Worm (Caenorhabditis elegans) whole organism, young adult: ENCODE data around the gene F58A6.2.

Experiments
- B0336.3 ChIP-seq: fragments of 200-800 bp; sonication (Bioruptor generic); IDR thresholded peaks from 2 replicates; pipeline ENCODE4 v1.3.6; 2022; ENCODE audit warnings: missing genetic modification characterization, missing compliant biosample characterization
- Y79H2A.3 ChIP-seq: fragments of 200-800 bp; sonication (Bioruptor generic); conservative IDR thresholded peaks from 2 replicates; pipeline ENCODE4 v1.3.6; 2022; ENCODE audit warnings: missing genetic modification reagents, missing genetic modification characterization, missing compliant biosample characterization
- bed-2 ChIP-seq: fragments of 200-800 bp; sonication (Bioruptor generic); IDR thresholded peaks from 2 replicates; pipeline ENCODE4 v1.3.6; 2022; ENCODE audit warnings: missing genetic modification reagents, missing genetic modification characterization, missing compliant biosample characterization
- lin-40 ChIP-seq: sonication (generic microtip); optimal IDR thresholded peaks from 2 replicates; lab custom pipeline; 2016; ENCODE audit warnings: missing genetic modification characterization, mild to moderate bottlenecking, missing compliant biosample characterization, missing genotype, missing genetic modification reagents
- madf-3 ChIP-seq: fragments of 200-800 bp; sonication (Bioruptor generic); IDR thresholded peaks from 2 replicates; pipeline ENCODE4 v1.3.6; 2022; ENCODE audit warnings: missing genetic modification reagents, missing genetic modification characterization, missing compliant biosample characterization
- mel-28 ChIP-seq: sonication (generic microtip); optimal IDR thresholded peaks from 2 replicates; lab custom pipeline; 2016; ENCODE audit warnings: borderline replicate concordance, mild to moderate bottlenecking, missing genetic modification characterization, missing compliant biosample characterization
- nhr-80 ChIP-seq: sonication (generic microtip); optimal IDR thresholded peaks from 2 replicates; lab custom pipeline; 2016; ENCODE audit warnings: missing genetic modification characterization, missing compliant biosample characterization
- nhr-90 ChIP-seq: sonication (generic microtip); optimal IDR thresholded peaks from 2 replicates; lab custom pipeline; 2016; ENCODE audit warnings: missing genotype, mild to moderate bottlenecking, missing genetic modification characterization, missing compliant biosample characterization

- TF ChIP-seq B0336.3 (GFP tag; lab: Robert Waterston, UW) (no peak), Y79H2A.3 (GFP tag; lab: Robert Waterston, UW) (no peak), nhr-90 (tag; lab: Kevin White, UChicago) (no peak), bed-2 (GFP tag; lab: Robert Waterston, UW) (no peak), lin-40 (tag; lab: Kevin White, UChicago) (no peak), mel-28 (tag; lab: Kevin White, UChicago) (no peak), nhr-80 (no peak), madf-3 (GFP tag; lab: Robert Waterston, UW) (no peak)
Observed at ce11 chrII:5180272-5180671, 43.8 kb downstream of the F58A6.2 start.
